Fruit fly (Drosophila melanogaster): ENCODE results near the gene Hel25E.

Gene Hel25E

dm6 chr2L:5537063-5537462 lies 5.1 kb downstream of the Hel25E start:
- no peak for TF ChIP-seq dmrt93B (GFP tag; optimal IDR thresholded peaks at IDR 0.05)
- TF ChIP-seq br (GFP tag; optimal IDR thresholded peaks at IDR 0.05) = no peak
- TF ChIP-seq ey (GFP tag; optimal IDR thresholded peaks at IDR 0.05) = no peak
- no peak for TF ChIP-seq Abd-B (GFP tag; optimal IDR thresholded peaks at IDR 0.05)
- TF ChIP-seq foxo (GFP tag; optimal IDR thresholded peaks at IDR 0.05) = no peak
- no peak for TF ChIP-seq sv (GFP tag; optimal IDR thresholded peaks at IDR 0.05)
- TF ChIP-seq woc (GFP tag; optimal IDR thresholded peaks at IDR 0.05) = no peak
- TF ChIP-seq Dfd (GFP tag; optimal IDR thresholded peaks at IDR 0.05) = no peak
- TF ChIP-seq HLH106 (tag; optimal IDR thresholded peaks at IDR 0.05) = no peak
- no peak for TF ChIP-seq jim (GFP tag; optimal IDR thresholded peaks at IDR 0.05)

dm6 chr2L:5536658-5537057 lies 5.5 kb downstream of the Hel25E start, which contains the start of gene tomb:
Gene tomb, minus strand, starts transcription at chr2L:5536758.
- TF ChIP-seq pan (optimal IDR thresholded peaks at IDR 0.05) (no peak), Sp1 (GFP tag; optimal IDR thresholded peaks at IDR 0.05) (no peak), GATAd (GFP tag; optimal IDR thresholded peaks at IDR 0.05) (no peak), CG32264 (GFP tag; optimal IDR thresholded peaks at IDR 0.05) (no peak), Dif (GFP tag; optimal IDR thresholded peaks at IDR 0.05; ENCODE audit: partially characterized antibody) (no peak), psq (GFP tag; optimal IDR thresholded peaks at IDR 0.05) (no peak)

- TF ChIP-seq Hr83 (GFP tag; optimal IDR thresholded peaks at IDR 0.05; ENCODE audit: poor library complexity, severe bottlenecking) (peak; percentile 80), Hr78 (GFP tag; optimal IDR thresholded peaks at IDR 0.05) (no peak)
Measured at dm6 chr2L:5532061-5532460, 10.1 kb downstream of the Hel25E start, which contains the start of gene Coq6. Gene Coq6, minus strand, starts transcription at chr2L:5532223.

- TF ChIP-seq Myc (optimal IDR thresholded peaks at IDR 0.05) = peak; percentile 76
- no peak for TF ChIP-seq Dfd (GFP tag; optimal IDR thresholded peaks at IDR 0.05)
- TF ChIP-seq woc (GFP tag; optimal IDR thresholded peaks at IDR 0.05) = no peak
Measured at dm6 chr2L:5527861-5528260, 14.3 kb downstream of the Hel25E start, which contains the start of gene CG31915. Gene CG31915, plus strand, starts transcription at chr2L:5528123.

- no peak for TF ChIP-seq N (GFP tag; optimal IDR thresholded peaks at IDR 0.05)
- no peak for TF ChIP-seq jim (GFP tag; optimal IDR thresholded peaks at IDR 0.05)
- no peak for TF ChIP-seq Dfd (GFP tag; optimal IDR thresholded peaks at IDR 0.05)
- no peak for TF ChIP-seq lola (GFP tag; optimal IDR thresholded peaks at IDR 0.05)
- no peak for TF ChIP-seq Jra (GFP tag; optimal IDR thresholded peaks at IDR 0.05)
- TF ChIP-seq sage (GFP tag; optimal IDR thresholded peaks at IDR 0.05) = no peak
- no peak for TF ChIP-seq fru (GFP tag; optimal IDR thresholded peaks at IDR 0.05)
- TF ChIP-seq Abd-B (GFP tag; optimal IDR thresholded peaks at IDR 0.05) = no peak
- TF ChIP-seq Mio (GFP tag; optimal IDR thresholded peaks at IDR 0.05) = no peak
- no peak for TF ChIP-seq Hnf4 (GFP tag; optimal IDR thresholded peaks at IDR 0.05)
- no peak for TF ChIP-seq br (GFP tag; optimal IDR thresholded peaks at IDR 0.05)
- TF ChIP-seq CG9705 (GFP tag; optimal IDR thresholded peaks at IDR 0.05) = no peak
Measured at dm6 chr2L:5526738-5527137, 15.4 kb downstream of the Hel25E start, which contains the start of gene Cox11. Gene Cox11, plus strand, starts transcription at chr2L:5526957.

dm6 chr2L:5525723-5526122 lies 16.4 kb downstream of the Hel25E start, which contains the start of gene Cap-D3:
Gene Cap-D3, plus strand, starts transcription at chr2L:5525905.
- TF ChIP-seq Abd-B (GFP tag; optimal IDR thresholded peaks at IDR 0.05) = no peak
- no peak for TF ChIP-seq ey (GFP tag; optimal IDR thresholded peaks at IDR 0.05)
- TF ChIP-seq Dfd (GFP tag; optimal IDR thresholded peaks at IDR 0.05) = no peak
- no peak for TF ChIP-seq Jra (GFP tag; optimal IDR thresholded peaks at IDR 0.05)
- no peak for TF ChIP-seq Mio (GFP tag; optimal IDR thresholded peaks at IDR 0.05)
- no peak for TF ChIP-seq dl (GFP tag; optimal IDR thresholded peaks at IDR 0.05; ENCODE audit: insufficient read depth in 1 of 2, partially characterized antibody in 2 of 2)
- no peak for TF ChIP-seq h (GFP tag; optimal IDR thresholded peaks at IDR 0.05)
- TF ChIP-seq sv (GFP tag; optimal IDR thresholded peaks at IDR 0.05) = no peak
- no peak for TF ChIP-seq jim (GFP tag; optimal IDR thresholded peaks at IDR 0.05)
- no peak for TF ChIP-seq fru (GFP tag; optimal IDR thresholded peaks at IDR 0.05)
- no peak for TF ChIP-seq pan (optimal IDR thresholded peaks at IDR 0.05)
- no peak for TF ChIP-seq Hr83 (GFP tag; optimal IDR thresholded peaks at IDR 0.05; ENCODE audit: poor library complexity, severe bottlenecking)
- TF ChIP-seq lola (GFP tag; optimal IDR thresholded peaks at IDR 0.05) = no peak
- no peak for TF ChIP-seq psq (GFP tag; optimal IDR thresholded peaks at IDR 0.05)
- TF ChIP-seq dsf (GFP tag; optimal IDR thresholded peaks at IDR 0.05; ENCODE audit: borderline replicate concordance) = no peak
- no peak for TF ChIP-seq sage (GFP tag; optimal IDR thresholded peaks at IDR 0.05)
- TF ChIP-seq Hr78 (GFP tag; optimal IDR thresholded peaks at IDR 0.05) = no peak

Measured in whole organism, wandering third instar larva.